Worm (Caenorhabditis elegans): ENCODE measurements around the gene C08E3.14.

C08E3.14 gene

DNA sequence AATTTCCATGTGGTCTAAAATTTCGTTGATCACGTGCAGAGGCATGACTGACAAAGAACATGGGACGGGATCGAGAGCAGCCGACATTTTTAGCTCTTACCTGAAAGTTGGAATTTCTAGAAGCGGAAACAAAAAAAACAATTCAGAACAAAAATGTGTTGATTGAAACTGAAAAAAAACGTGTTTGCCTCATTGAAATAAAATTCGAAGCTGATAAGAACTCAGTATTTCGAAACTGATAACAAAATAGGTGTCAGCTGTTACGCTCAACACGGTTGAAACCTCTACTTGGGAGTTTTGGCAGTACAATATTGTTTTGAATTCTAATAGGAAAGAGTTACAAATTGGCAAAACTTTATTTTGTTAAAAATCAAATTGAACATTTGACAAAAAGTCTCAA, 16.9 kb upstream of the C08E3.14 start:
- no peak for TF ChIP-seq ceh-36 (tag; optimal IDR thresholded peaks at IDR 0.05)
- TF ChIP-seq ets-7 (tag; optimal IDR thresholded peaks at IDR 0.05) = no peak

DNA sequence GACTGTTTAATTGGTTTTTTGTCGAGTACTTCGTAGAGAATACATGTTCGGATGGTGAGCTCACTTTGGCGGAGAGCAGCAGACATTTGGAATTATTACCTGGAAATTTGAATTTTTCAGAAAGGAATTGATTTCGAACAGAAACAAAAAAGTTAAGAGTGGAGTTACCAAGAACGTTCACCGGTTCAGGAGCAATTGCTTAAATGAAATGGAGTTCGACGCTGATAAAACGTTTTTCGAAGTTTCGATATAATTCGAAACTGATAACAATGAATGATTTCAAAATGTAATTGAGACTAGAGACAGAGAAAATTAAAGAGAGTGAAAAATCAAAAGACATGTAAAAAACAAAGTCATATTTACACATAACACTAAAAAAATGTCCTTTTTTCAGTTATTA, 15.1 kb upstream of the C08E3.14 start, which contains the start of gene fbxa-163:
fbxa-163 (minus strand) TSS at position 101 of the 400 bp plus-strand sequence.
- no peak for TF ChIP-seq hnd-1 (tag; optimal IDR thresholded peaks at IDR 0.05)
- TF ChIP-seq tbx-37 (GFP tag; conservative IDR thresholded peaks at IDR 0.05) = no peak
- no peak for TF ChIP-seq hmg-4 (GFP tag; optimal IDR thresholded peaks at IDR 0.05)
- TF ChIP-seq ceh-13 (GFP tag; optimal IDR thresholded peaks at IDR 0.05) = no peak
- TF ChIP-seq F13C5.2 (tag; optimal IDR thresholded peaks at IDR 0.05) = no peak
- TF ChIP-seq hmbx-1 (tag; optimal IDR thresholded peaks at IDR 0.05) = no peak
- TF ChIP-seq flt-1 (GFP tag; IDR thresholded peaks at IDR 0.05) = no peak
- no peak for TF ChIP-seq ama-1 (optimal IDR thresholded peaks at IDR 0.05)
- no peak for TF ChIP-seq tbx-11 (GFP tag; IDR thresholded peaks at IDR 0.05)
- no peak for TF ChIP-seq ceh-36 (tag; optimal IDR thresholded peaks at IDR 0.05)
- no peak for TF ChIP-seq sea-1 (GFP tag; conservative IDR thresholded peaks at IDR 0.05)
- TF ChIP-seq B0310.2 (tag; optimal IDR thresholded peaks at IDR 0.05) = no peak
- no peak for TF ChIP-seq pes-1 (GFP tag; IDR thresholded peaks at IDR 0.05)
- no peak for TF ChIP-seq ets-7 (tag; optimal IDR thresholded peaks at IDR 0.05)
- no peak for TF ChIP-seq tra-4 (tag; optimal IDR thresholded peaks at IDR 0.05)
- TF ChIP-seq aly-1 (tag; optimal IDR thresholded peaks at IDR 0.05) = no peak
- no peak for TF ChIP-seq scrt-1 (GFP tag; IDR thresholded peaks at IDR 0.05)

DNA sequence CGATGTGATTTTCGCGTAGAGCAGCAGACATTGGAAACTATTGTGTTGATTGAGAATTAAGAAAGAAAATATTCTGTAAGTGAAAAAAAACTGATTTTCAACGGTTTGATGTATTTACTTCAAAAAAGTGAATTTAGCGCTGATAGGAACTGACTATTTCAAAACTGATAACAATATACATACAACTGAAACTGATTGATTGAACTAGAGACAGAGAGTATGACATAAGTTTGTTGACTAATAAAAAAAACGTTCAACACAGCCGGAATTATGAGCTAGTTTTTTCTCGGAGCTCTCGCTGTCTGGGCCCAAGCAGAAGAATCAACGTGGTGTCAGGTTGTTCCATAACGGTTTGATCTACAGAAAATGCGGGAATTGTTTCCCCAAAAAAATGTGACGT, 11.8 kb upstream of the C08E3.14 start, which contains the start of gene fbxa-164:
fbxa-164 (minus strand) TSS at position 101 of the 400 bp plus-strand sequence.
- TF ChIP-seq hnd-1 (tag; optimal IDR thresholded peaks at IDR 0.05) (no peak), B0310.2 (tag; optimal IDR thresholded peaks at IDR 0.05) (no peak), tbx-37 (GFP tag; conservative IDR thresholded peaks at IDR 0.05) (no peak), sea-1 (GFP tag; conservative IDR thresholded peaks at IDR 0.05) (no peak), flt-1 (GFP tag; IDR thresholded peaks at IDR 0.05) (no peak), tra-4 (tag; optimal IDR thresholded peaks at IDR 0.05) (no peak), F13C5.2 (tag; optimal IDR thresholded peaks at IDR 0.05) (no peak), aly-1 (tag; optimal IDR thresholded peaks at IDR 0.05) (no peak), hmbx-1 (tag; optimal IDR thresholded peaks at IDR 0.05) (no peak), tbx-11 (GFP tag; IDR thresholded peaks at IDR 0.05) (no peak), scrt-1 (GFP tag; IDR thresholded peaks at IDR 0.05) (no peak)

DNA sequence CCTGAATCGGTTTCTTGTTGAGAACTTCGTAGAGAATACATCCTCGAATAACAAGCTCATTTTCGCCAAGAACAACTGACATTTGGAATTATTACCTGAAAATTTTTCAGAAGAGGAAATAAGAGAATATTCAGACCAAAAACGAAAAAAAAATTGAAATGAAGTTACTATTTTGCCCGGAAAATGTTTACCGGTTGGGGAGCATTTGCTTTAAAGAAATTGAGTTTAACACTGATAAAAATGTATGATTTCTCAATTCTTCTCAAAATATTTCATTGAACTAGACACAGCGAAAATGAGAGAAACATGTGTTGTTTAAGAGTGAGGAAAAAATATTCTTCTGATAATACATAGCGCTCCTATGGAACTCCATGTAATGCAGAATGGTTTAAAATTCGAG, 9.4 kb upstream of the C08E3.14 start, which contains the start of gene fbxa-165:
fbxa-165 (minus strand) TSS at position 101 of the 400 bp plus-strand sequence.
- TF ChIP-seq hnd-1 (tag; optimal IDR thresholded peaks at IDR 0.05) = no peak
- TF ChIP-seq sea-1 (GFP tag; conservative IDR thresholded peaks at IDR 0.05) = no peak
- no peak for TF ChIP-seq hmg-4 (GFP tag; optimal IDR thresholded peaks at IDR 0.05)
- TF ChIP-seq tbx-11 (GFP tag; IDR thresholded peaks at IDR 0.05) = no peak
- no peak for TF ChIP-seq tbx-37 (GFP tag; conservative IDR thresholded peaks at IDR 0.05)
- TF ChIP-seq ceh-36 (tag; optimal IDR thresholded peaks at IDR 0.05) = no peak
- TF ChIP-seq scrt-1 (GFP tag; IDR thresholded peaks at IDR 0.05) = no peak

DNA sequence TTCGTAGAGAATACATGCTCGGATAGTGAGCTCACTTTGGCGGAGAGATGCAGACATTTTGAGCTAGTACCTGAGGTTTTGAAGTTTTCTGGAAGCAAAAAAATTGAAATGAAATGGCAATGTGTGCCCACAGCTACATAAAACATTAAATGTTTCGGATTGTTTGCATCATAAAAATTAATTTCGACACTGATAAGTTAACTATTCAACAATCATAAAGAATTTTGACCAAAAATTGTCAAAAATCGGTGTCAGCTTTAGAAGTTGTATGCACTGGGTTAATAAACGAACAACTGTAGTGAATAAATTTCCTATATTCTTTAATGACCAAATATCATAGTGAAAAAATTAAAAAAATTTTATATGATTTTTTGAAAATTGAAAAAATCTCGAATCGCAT, 6.8 kb upstream of the C08E3.14 start, which contains the start of gene fbxa-166:
fbxa-166 (minus strand) TSS at position 101 of the 400 bp plus-strand sequence.
- TF ChIP-seq pes-1 (GFP tag; IDR thresholded peaks at IDR 0.05) = no peak
- TF ChIP-seq sea-1 (GFP tag; conservative IDR thresholded peaks at IDR 0.05) = no peak
- no peak for TF ChIP-seq F13C5.2 (tag; optimal IDR thresholded peaks at IDR 0.05)
- no peak for TF ChIP-seq ceh-36 (tag; optimal IDR thresholded peaks at IDR 0.05)
- no peak for TF ChIP-seq B0310.2 (tag; optimal IDR thresholded peaks at IDR 0.05)
- TF ChIP-seq flt-1 (GFP tag; IDR thresholded peaks at IDR 0.05) = no peak
- TF ChIP-seq tra-4 (tag; optimal IDR thresholded peaks at IDR 0.05) = no peak
- TF ChIP-seq tbx-37 (GFP tag; conservative IDR thresholded peaks at IDR 0.05) = no peak
- TF ChIP-seq scrt-1 (GFP tag; IDR thresholded peaks at IDR 0.05) = no peak
- no peak for TF ChIP-seq hmg-4 (GFP tag; optimal IDR thresholded peaks at IDR 0.05)
- TF ChIP-seq aly-1 (tag; optimal IDR thresholded peaks at IDR 0.05) = no peak
- no peak for TF ChIP-seq ama-1 (optimal IDR thresholded peaks at IDR 0.05)
- TF ChIP-seq hmbx-1 (tag; optimal IDR thresholded peaks at IDR 0.05) = no peak
- TF ChIP-seq ets-7 (tag; optimal IDR thresholded peaks at IDR 0.05) = no peak
- no peak for TF ChIP-seq ceh-13 (GFP tag; optimal IDR thresholded peaks at IDR 0.05)
- TF ChIP-seq tbx-11 (GFP tag; IDR thresholded peaks at IDR 0.05) = no peak
- no peak for TF ChIP-seq hnd-1 (tag; optimal IDR thresholded peaks at IDR 0.05)

DNA sequence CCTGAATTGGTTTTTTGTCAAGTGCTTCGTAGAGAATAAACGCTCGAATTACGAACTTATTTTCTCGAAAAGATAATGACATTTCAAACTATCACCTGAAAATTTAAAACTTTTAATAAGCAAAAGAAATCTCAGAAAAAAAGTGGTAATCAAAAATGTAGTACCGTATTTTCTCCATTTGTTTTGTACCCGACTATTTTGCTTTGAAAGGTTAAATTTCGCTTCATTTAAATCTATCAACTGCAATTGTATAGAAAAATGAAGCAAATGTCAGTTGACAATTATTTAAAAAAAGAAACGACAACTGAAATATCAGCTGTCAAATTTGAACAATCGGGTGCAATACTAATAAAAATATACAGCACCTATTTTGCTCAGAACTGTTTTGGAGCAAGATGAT, 4.6 kb upstream of the C08E3.14 start, which contains the start of gene fbxa-158:
fbxa-158 (minus strand) TSS at position 101 of the 400 bp plus-strand sequence.
- no peak for TF ChIP-seq sea-1 (GFP tag; conservative IDR thresholded peaks at IDR 0.05)
- TF ChIP-seq pes-1 (GFP tag; IDR thresholded peaks at IDR 0.05) = no peak
- TF ChIP-seq flt-1 (GFP tag; IDR thresholded peaks at IDR 0.05) = no peak
- TF ChIP-seq hmbx-1 (tag; optimal IDR thresholded peaks at IDR 0.05) = no peak

DNA sequence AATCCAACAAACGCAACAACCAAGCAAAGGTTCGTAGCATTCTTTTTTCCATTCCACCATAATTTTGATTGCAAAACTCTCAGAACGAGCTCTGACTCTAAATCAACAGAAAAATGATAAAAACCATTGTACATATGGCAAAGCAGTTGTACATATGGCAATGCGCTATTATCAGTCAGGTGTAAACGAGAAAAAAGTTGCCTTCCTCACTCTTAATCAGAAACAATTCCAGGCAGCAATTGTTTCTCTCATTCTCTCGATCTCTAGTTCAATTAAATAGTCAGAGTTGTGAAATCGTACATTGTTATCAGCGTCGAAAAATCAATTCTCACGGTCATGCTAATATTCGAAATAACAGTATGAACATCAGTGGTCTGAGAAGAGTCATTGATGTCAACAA, 4.0 kb upstream of the C08E3.14 start:
- TF ChIP-seq tra-4 (tag; optimal IDR thresholded peaks at IDR 0.05) = no peak
- TF ChIP-seq tbx-11 (GFP tag; IDR thresholded peaks at IDR 0.05) = no peak
- no peak for TF ChIP-seq pes-1 (GFP tag; IDR thresholded peaks at IDR 0.05)
- TF ChIP-seq tbx-37 (GFP tag; conservative IDR thresholded peaks at IDR 0.05) = no peak

DNA sequence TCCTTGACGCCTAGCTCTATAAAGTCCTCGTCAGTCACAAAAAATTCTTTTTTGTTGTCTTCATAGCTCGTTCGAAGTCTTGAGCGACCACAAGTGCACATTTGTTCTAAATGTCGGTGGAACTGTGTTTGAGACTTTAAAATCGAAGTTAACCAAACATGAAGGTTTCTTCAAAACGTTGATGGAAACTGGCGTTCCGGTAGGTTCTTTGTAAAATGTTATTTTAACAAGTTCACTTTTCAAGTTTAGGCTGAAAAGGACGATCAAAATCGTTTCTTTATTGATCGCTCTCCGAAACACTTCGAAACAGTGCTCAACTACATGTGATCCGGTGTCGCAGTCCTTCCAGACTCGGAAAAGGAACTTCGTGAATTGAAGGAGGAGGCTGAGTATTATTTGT, 1.2 kb upstream of the C08E3.14 start, which contains the start of gene fbxa-160:
fbxa-160 (minus strand) TSS at position 101 of the 400 bp plus-strand sequence.
- no peak for TF ChIP-seq F13C5.2 (tag; optimal IDR thresholded peaks at IDR 0.05)
- no peak for TF ChIP-seq sea-1 (GFP tag; conservative IDR thresholded peaks at IDR 0.05)
- no peak for TF ChIP-seq ama-1 (optimal IDR thresholded peaks at IDR 0.05)
- no peak for TF ChIP-seq tra-4 (tag; optimal IDR thresholded peaks at IDR 0.05)
- no peak for TF ChIP-seq scrt-1 (GFP tag; IDR thresholded peaks at IDR 0.05)
- no peak for TF ChIP-seq ceh-36 (tag; optimal IDR thresholded peaks at IDR 0.05)
- no peak for TF ChIP-seq pes-1 (GFP tag; IDR thresholded peaks at IDR 0.05)
- TF ChIP-seq aly-1 (tag; optimal IDR thresholded peaks at IDR 0.05) = no peak
- TF ChIP-seq hmg-4 (GFP tag; optimal IDR thresholded peaks at IDR 0.05) = no peak
- TF ChIP-seq ets-7 (tag; optimal IDR thresholded peaks at IDR 0.05) = no peak
- TF ChIP-seq hmbx-1 (tag; optimal IDR thresholded peaks at IDR 0.05) = no peak
- no peak for TF ChIP-seq B0310.2 (tag; optimal IDR thresholded peaks at IDR 0.05)
- no peak for TF ChIP-seq flt-1 (GFP tag; IDR thresholded peaks at IDR 0.05)
- no peak for TF ChIP-seq tbx-37 (GFP tag; conservative IDR thresholded peaks at IDR 0.05)
- no peak for TF ChIP-seq ceh-13 (GFP tag; optimal IDR thresholded peaks at IDR 0.05)

All from whole organism, early embryonic.